Fruit fly (Drosophila melanogaster) S2 (cell line): ENCODE measurements around the gene ntc.

Experiments
- CG8478 ChIP-seq: fragments of >200 bp; optimal IDR thresholded peaks from 2 replicates; lab custom pipeline; 2018
- CTCF ChIP-seq, 2 experiments: fragments of >200 bp; optimal IDR thresholded peaks; 2 replicates each; lab custom pipeline; 2018

dm6 chr3L:3790504-3790903 lies 15.8 kb downstream of the ntc start, which contains the start of gene CG32266:
- TF ChIP-seq CG8478 (lab: Kevin White, UChicago), result no peak
- no peak for TF ChIP-seq CTCF (optimal IDR thresholded peaks at IDR 0.05; lab: Kevin White, UChicago)
